Fruit fly (Drosophila melanogaster): ENCODE results near the gene GILT2.

Gene GILT2

DNA sequence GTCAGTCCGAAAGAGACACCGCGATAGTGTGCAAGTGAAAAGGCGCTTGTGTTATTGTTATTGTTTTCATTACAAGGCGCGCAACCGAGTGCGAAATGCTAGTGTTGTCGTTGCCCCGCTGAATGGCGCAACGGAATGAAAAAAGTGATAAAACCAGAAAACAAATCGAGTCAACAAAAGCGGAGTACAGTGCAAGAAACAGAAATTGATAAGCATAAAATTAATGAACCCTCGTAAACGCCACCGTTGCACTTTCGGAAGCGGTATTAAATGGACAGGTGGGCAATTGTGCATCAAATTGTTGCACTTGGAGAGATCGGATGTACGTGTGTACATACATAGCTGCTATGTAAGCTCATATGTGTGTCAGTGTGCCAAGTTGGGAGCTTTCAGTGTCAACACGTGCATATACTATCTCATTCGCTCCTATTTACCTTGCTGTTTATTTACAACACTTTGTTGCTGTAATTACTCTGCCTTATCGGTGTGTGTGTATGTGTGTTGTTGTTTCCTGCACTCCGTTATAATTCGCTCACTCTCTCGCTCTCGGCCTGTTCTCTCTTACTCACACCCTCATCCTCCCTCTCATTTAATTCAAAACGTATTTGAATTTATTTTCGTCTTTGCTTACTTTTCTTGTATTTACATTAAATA, 44.8 kb downstream of the GILT2 start (continued):
- peak; percentile 76 for TF ChIP-seq tap (tag; optimal IDR thresholded peaks at IDR 0.05)
- TF ChIP-seq her (GFP tag; optimal IDR thresholded peaks at IDR 0.05): peak; percentile 27
- TF ChIP-seq CG7357 (GFP tag; IDR thresholded peaks at IDR 0.05): no peak
- peak in 1 of 2 experiments; percentile 32 for TF ChIP-seq insv (GFP tag; optimal IDR thresholded peaks at IDR 0.05)
- no peak for TF ChIP-seq ftz-f1 (GFP tag; optimal IDR thresholded peaks at IDR 0.05)
- peak; percentile 70 for TF ChIP-seq nau (GFP tag; optimal IDR thresholded peaks at IDR 0.05)
- TF ChIP-seq CG10979 (tag; optimal IDR thresholded peaks at IDR 0.05): peak; percentile 18
- no peak for TF ChIP-seq sima (GFP tag; optimal IDR thresholded peaks at IDR 0.05)
- peak; percentile 76 for TF ChIP-seq CG7987 (GFP tag; optimal IDR thresholded peaks at IDR 0.05)
- peak; percentile 59 for TF ChIP-seq CG4707 (GFP tag; optimal IDR thresholded peaks at IDR 0.05)
- TF ChIP-seq CG9797 (GFP tag; optimal IDR thresholded peaks at IDR 0.05): peak; percentile 23
- no peak for TF ChIP-seq Kr (GFP tag; optimal IDR thresholded peaks at IDR 0.05)
- no peak for TF ChIP-seq CG10366 (GFP tag; IDR thresholded peaks at IDR 0.05)
- TF ChIP-seq CG14441 (GFP tag; IDR thresholded peaks at IDR 0.05): peak; percentile 43; the same call in 1 of the 2 replicates
- peak; percentile 48 for TF ChIP-seq CG17568 (GFP tag; optimal IDR thresholded peaks at IDR 0.05)
- peak; percentile 52; the same call in 1 of the 2 replicates for TF ChIP-seq Atf6 (GFP tag; IDR thresholded peaks at IDR 0.05)
- peak; percentile 40; the same call in 1 of the 2 replicates for TF ChIP-seq CG14014 (GFP tag; IDR thresholded peaks at IDR 0.05)
- TF ChIP-seq Hey (tag; optimal IDR thresholded peaks at IDR 0.05): peak; percentile 47
- peak; percentile 73 for TF ChIP-seq pb (GFP tag; optimal IDR thresholded peaks at IDR 0.05)
- TF ChIP-seq ATbp (GFP tag; optimal IDR thresholded peaks at IDR 0.05): peak; percentile 93
- TF ChIP-seq Sry-β (GFP tag; optimal IDR thresholded peaks at IDR 0.05): peak; percentile 62
- peak; percentile 3; the same call in 1 of the 2 replicates for TF ChIP-seq rib (GFP tag; IDR thresholded peaks at IDR 0.05)
- TF ChIP-seq mld (GFP tag; IDR thresholded peaks at IDR 0.05; ENCODE audit: partially characterized antibody): no peak
- TF ChIP-seq CG13296 (GFP tag; optimal IDR thresholded peaks at IDR 0.05): peak; percentile 71
- TF ChIP-seq bsh (GFP tag; optimal IDR thresholded peaks at IDR 0.05): peak in 1 of 2 experiments; percentile 44
- TF ChIP-seq Awh (GFP tag; IDR thresholded peaks at IDR 0.05): peak; percentile 91
- TF ChIP-seq p53 (GFP tag; optimal IDR thresholded peaks at IDR 0.05): peak; percentile 61
- no peak for TF ChIP-seq usp (GFP tag; optimal IDR thresholded peaks at IDR 0.05)
- no peak for TF ChIP-seq psq (GFP tag; optimal IDR thresholded peaks at IDR 0.05)
- no peak for TF ChIP-seq E2f1 (GFP tag; IDR thresholded peaks at IDR 0.05)
- no peak for TF ChIP-seq CG3838 (GFP tag; optimal IDR thresholded peaks at IDR 0.05)
- no peak for TF ChIP-seq Aef1 (GFP tag; IDR thresholded peaks at IDR 0.05)
- no peak for TF ChIP-seq pros (GFP tag; optimal IDR thresholded peaks at IDR 0.05)
- TF ChIP-seq sens-2 (GFP tag; IDR thresholded peaks at IDR 0.05): no peak
- peak; percentile 78 for TF ChIP-seq CG5180 (GFP tag; optimal IDR thresholded peaks at IDR 0.05)
- no peak for TF ChIP-seq CG16815 (GFP tag; optimal IDR thresholded peaks at IDR 0.05)
- peak; percentile 45 for TF ChIP-seq CG12236 (GFP tag; optimal IDR thresholded peaks at IDR 0.05)
- no peak for TF ChIP-seq Usf (GFP tag; optimal IDR thresholded peaks at IDR 0.05)
- TF ChIP-seq Jarid2 (GFP tag; optimal IDR thresholded peaks at IDR 0.05): peak; percentile 38
- peak; percentile 75 for TF ChIP-seq Blimp-1 (GFP tag; optimal IDR thresholded peaks at IDR 0.05)
- TF ChIP-seq Oli (tag; optimal IDR thresholded peaks at IDR 0.05): no peak
- TF ChIP-seq HmgD (GFP tag; optimal IDR thresholded peaks at IDR 0.05): no peak
- TF ChIP-seq ara (GFP tag; IDR thresholded peaks at IDR 0.05): peak; percentile 77
- 0 out of 3 replicates have a peak, but pooled peaks have one; percentile 49 for TF ChIP-seq CG34422 (GFP tag; IDR thresholded peaks at IDR 0.05)
- no peak for TF ChIP-seq CG6689 (GFP tag; IDR thresholded peaks at IDR 0.05)
- TF ChIP-seq CG17361 (GFP tag; IDR thresholded peaks at IDR 0.05): no peak
- 0 out of 2 replicates have a peak, but pooled peaks have one; percentile 5 for TF ChIP-seq CG9932 (GFP tag; IDR thresholded peaks at IDR 0.05)
- peak; percentile 14 for TF ChIP-seq CG12219 (GFP tag; optimal IDR thresholded peaks at IDR 0.05)
- peak; percentile 93 for TF ChIP-seq sens (GFP tag)
- TF ChIP-seq zfh1 (GFP tag; IDR thresholded peaks at IDR 0.05): peak; percentile 77
